Fruit fly (Drosophila melanogaster) whole organism, embryonic: Measurements from ENCODE around the gene dec.

ENCODE experiments used
- ATbp ChIP-seq: fragments of 200-800 bp; sonication (Bioruptor generic); optimal IDR thresholded peaks from 2 replicates; lab custom pipeline; 2017; ENCODE audit warnings: missing biosample characterization, mild to moderate bottlenecking, missing genetic modification characterization, missing genetic modification reagents
- Atf6 ChIP-seq: fragments of 200-800 bp; sonication (Bioruptor generic); IDR thresholded peaks from 2 replicates; pipeline ENCODE4 v1.3.6; 2022; ENCODE audit warnings: missing biosample characterization, missing genetic modification characterization
- BtbVII ChIP-seq: fragments of 200-800 bp; sonication (Bioruptor generic); optimal IDR thresholded peaks from 3 replicates; lab custom pipeline; 2017; ENCODE audit warnings: missing biosample characterization, mild to moderate bottlenecking, missing genetic modification characterization
- CG10267 ChIP-seq: fragments of 200-800 bp; sonication (Bioruptor generic); optimal IDR thresholded peaks from 2 replicates; lab custom pipeline; 2018; ENCODE audit warnings: missing biosample characterization, mild to moderate bottlenecking, missing genetic modification characterization, moderate library complexity
- CG10565 ChIP-seq: fragments of 200-800 bp; sonication (Bioruptor generic); optimal IDR thresholded peaks from 3 replicates; lab custom pipeline; 2016; ENCODE audit warnings: missing biosample characterization, mild to moderate bottlenecking, missing genetic modification characterization
- CG12236 ChIP-seq: fragments of 200-800 bp; sonication (Bioruptor generic); optimal IDR thresholded peaks from 2 replicates; lab custom pipeline; 2016; ENCODE audit warnings: missing biosample characterization, missing genetic modification characterization
- CG12299 ChIP-seq: fragments of 200-800 bp; sonication (Bioruptor generic); optimal IDR thresholded peaks from 2 replicates; lab custom pipeline; 2018; ENCODE audit warnings: missing biosample characterization, mild to moderate bottlenecking, missing genetic modification characterization
- CG12391 ChIP-seq: fragments of 200-800 bp; sonication (Bioruptor generic); optimal IDR thresholded peaks from 3 replicates; lab custom pipeline; 2018; ENCODE audit warnings: missing biosample characterization, mild to moderate bottlenecking, missing genetic modification characterization, moderate library complexity
- CG13424 ChIP-seq: fragments of 200-800 bp; sonication (Bioruptor generic); optimal IDR thresholded peaks from 2 replicates; lab custom pipeline; 2019; ENCODE audit warnings: missing biosample characterization, mild to moderate bottlenecking, missing genetic modification characterization, moderate library complexity
- CG15479 ChIP-seq: fragments of 200-800 bp; sonication (Bioruptor generic); optimal IDR thresholded peaks from 3 replicates; lab custom pipeline; 2019; ENCODE audit warnings: missing biosample characterization, mild to moderate bottlenecking, missing genetic modification characterization, moderate library complexity
- CG15601 ChIP-seq: fragments of 200-800 bp; sonication (Bioruptor generic); optimal IDR thresholded peaks from 3 replicates; lab custom pipeline; 2019; ENCODE audit warnings: missing biosample characterization, mild to moderate bottlenecking, missing genetic modification characterization, moderate library complexity
- CG16779 ChIP-seq: fragments of 200-800 bp; sonication (Bioruptor generic); IDR thresholded peaks from 2 replicates; pipeline ENCODE4 v1.3.6; 2022; ENCODE audit warnings: missing biosample characterization, missing genetic modification characterization
- CG16863 ChIP-seq: fragments of 200-800 bp; sonication (Bioruptor generic); optimal IDR thresholded peaks from 3 replicates; lab custom pipeline; 2016; ENCODE audit warnings: missing biosample characterization, missing genetic modification characterization
- CG17385 ChIP-seq: fragments of 200-800 bp; sonication (Bioruptor generic); optimal IDR thresholded peaks from 3 replicates; lab custom pipeline; 2018; ENCODE audit warnings: missing biosample characterization, mild to moderate bottlenecking, missing genetic modification characterization
- CG1832 ChIP-seq: fragments of 200-800 bp; sonication (Bioruptor generic); optimal IDR thresholded peaks from 2 replicates; lab custom pipeline; 2017; ENCODE audit warnings: missing biosample characterization, mild to moderate bottlenecking, missing genetic modification characterization, inconsistent platforms
- CG18619 ChIP-seq: fragments of 200-800 bp; sonication (Bioruptor generic); optimal IDR thresholded peaks from 3 replicates; lab custom pipeline; 2017; ENCODE audit warnings: missing biosample characterization, mild to moderate bottlenecking, missing genetic modification characterization
- CG18764 ChIP-seq: fragments of 200-800 bp; sonication (Bioruptor generic); optimal IDR thresholded peaks from 3 replicates; lab custom pipeline; 2016; ENCODE audit warnings: missing biosample characterization, missing genetic modification characterization
- CG2678 ChIP-seq: fragments of 200-800 bp; sonication (Bioruptor generic); optimal IDR thresholded peaks from 3 replicates; lab custom pipeline; 2019; ENCODE audit warnings: missing biosample characterization, mild to moderate bottlenecking, missing genetic modification characterization, moderate library complexity
- CG2712 ChIP-seq: fragments of 200-800 bp; optimal IDR thresholded peaks from 3 replicates; lab custom pipeline; 2019; ENCODE audit warnings: missing biosample characterization, mild to moderate bottlenecking, missing genetic modification characterization, moderate library complexity
- CG33213 ChIP-seq: fragments of 200-800 bp; sonication (Bioruptor generic); optimal IDR thresholded peaks from 3 replicates; lab custom pipeline; 2016; ENCODE audit warnings: missing biosample characterization, missing genetic modification characterization
- CG34224 ChIP-seq: fragments of 200-800 bp; sonication (Bioruptor generic); IDR thresholded peaks from 3 replicates; pipeline ENCODE4 v1.3.6; 2022; ENCODE audit warnings: missing biosample characterization, missing genetic modification characterization; ENCODE audit not compliant: partially characterized antibody
- CG3995 ChIP-seq: fragments of 200-800 bp; sonication (Bioruptor generic); optimal IDR thresholded peaks from 3 replicates; lab custom pipeline; 2016; ENCODE audit warnings: missing biosample characterization, missing genetic modification characterization
- CG4424 ChIP-seq: fragments of 200-800 bp; sonication (Bioruptor generic); optimal IDR thresholded peaks from 3 replicates; lab custom pipeline; 2016; ENCODE audit warnings: missing biosample characterization, missing genetic modification characterization
- CG7745 ChIP-seq: fragments of 200-800 bp; sonication (Bioruptor generic); optimal IDR thresholded peaks from 2 replicates; lab custom pipeline; 2018; ENCODE audit warnings: missing biosample characterization, mild to moderate bottlenecking, missing genetic modification characterization, moderate library complexity
- CG9817 ChIP-seq: fragments of 200-800 bp; sonication (Bioruptor generic); optimal IDR thresholded peaks from 2 replicates; lab custom pipeline; 2018; ENCODE audit warnings: missing biosample characterization, mild to moderate bottlenecking, missing genetic modification characterization, moderate library complexity
- D19B ChIP-seq: fragments of 200-800 bp; sonication (Bioruptor generic); optimal IDR thresholded peaks from 2 replicates; lab custom pipeline; 2017; ENCODE audit warnings: missing biosample characterization, mild to moderate bottlenecking, missing genetic modification characterization
- Deaf1 ChIP-seq: fragments of 200-800 bp; optimal IDR thresholded peaks from 3 replicates; lab custom pipeline; 2019; ENCODE audit warnings: missing biosample characterization, mild to moderate bottlenecking, missing genetic modification characterization, moderate library complexity
- Dip3 ChIP-seq: fragments of 200-800 bp; sonication (Bioruptor generic); optimal IDR thresholded peaks from 3 replicates; lab custom pipeline; 2016; ENCODE audit warnings: missing biosample characterization, missing genetic modification characterization
- Elba2 ChIP-seq: fragments of 200-800 bp; sonication (Bioruptor generic); optimal IDR thresholded peaks from 3 replicates; lab custom pipeline; 2016; ENCODE audit warnings: missing biosample characterization, missing genetic modification characterization
- HLH4C ChIP-seq: fragments of 200-800 bp; sonication (Bioruptor generic); IDR thresholded peaks from 3 replicates; pipeline ENCODE4 v1.3.6; 2022; ENCODE audit warnings: missing biosample characterization, missing genetic modification characterization; ENCODE audit not compliant: partially characterized antibody
- NC2β ChIP-seq: fragments of 200-800 bp; sonication (Bioruptor generic); optimal IDR thresholded peaks from 2 replicates; lab custom pipeline; 2016; ENCODE audit warnings: missing biosample characterization, missing genetic modification characterization
- Nf-YA ChIP-seq: fragments of 200-800 bp; sonication (Bioruptor generic); IDR thresholded peaks from 2 replicates; pipeline ENCODE4 v1.3.6; 2022; ENCODE audit warnings: missing biosample characterization, missing genetic modification characterization
- Nf-YC ChIP-seq: fragments of 200-800 bp; optimal IDR thresholded peaks from 3 replicates; lab custom pipeline; 2019; ENCODE audit warnings: missing biosample characterization, mild to moderate bottlenecking, missing genetic modification characterization, moderate library complexity
- Six4 ChIP-seq: fragments of 200-800 bp; sonication (Bioruptor generic); optimal IDR thresholded peaks from 2 replicates; lab custom pipeline; 2016; ENCODE audit warnings: missing biosample characterization, missing genetic modification characterization
- az2 ChIP-seq: fragments of 200-800 bp; sonication (Bioruptor generic); optimal IDR thresholded peaks from 3 replicates; lab custom pipeline; 2016; ENCODE audit warnings: missing biosample characterization, missing genetic modification characterization
- bowl ChIP-seq: fragments of 200-800 bp; sonication (Bioruptor generic); IDR thresholded peaks from 2 replicates; pipeline ENCODE4 v1.3.6; 2022; ENCODE audit warnings: missing biosample characterization, missing genetic modification characterization
- btn ChIP-seq: fragments of 200-800 bp; sonication (Bioruptor generic); optimal IDR thresholded peaks from 2 replicates; lab custom pipeline; 2016; ENCODE audit warnings: missing biosample characterization, missing genetic modification characterization
- cas ChIP-seq: fragments of 200-800 bp; sonication (Bioruptor generic); IDR thresholded peaks from 2 replicates; pipeline ENCODE4 v1.3.6; 2022; ENCODE audit warnings: missing biosample characterization, missing genetic modification characterization
- dimm ChIP-seq: fragments of 200-800 bp; sonication (Bioruptor generic); IDR thresholded peaks from 2 replicates; pipeline ENCODE4 v1.3.6; 2022; ENCODE audit warnings: missing biosample characterization, missing genetic modification characterization
- dmrt11E ChIP-seq: fragments of 200-800 bp; sonication (Bioruptor generic); optimal IDR thresholded peaks from 3 replicates; lab custom pipeline; 2018; ENCODE audit warnings: missing biosample characterization, mild to moderate bottlenecking, missing genetic modification characterization, moderate library complexity
- fd64A ChIP-seq: fragments of 200-800 bp; sonication (Bioruptor generic); optimal IDR thresholded peaks from 3 replicates; lab custom pipeline; 2018; ENCODE audit warnings: missing biosample characterization, mild to moderate bottlenecking, missing genetic modification characterization
- fd96Cb ChIP-seq: fragments of 200-800 bp; sonication (Bioruptor generic); optimal IDR thresholded peaks from 2 replicates; lab custom pipeline; 2018; ENCODE audit warnings: missing biosample characterization, mild to moderate bottlenecking, missing genetic modification characterization, moderate library complexity
- fu2 ChIP-seq: fragments of 200-800 bp; sonication (Bioruptor generic); optimal IDR thresholded peaks from 2 replicates; lab custom pipeline; 2016; ENCODE audit warnings: missing biosample characterization, missing genetic modification characterization
- gsb ChIP-seq: fragments of 200-800 bp; sonication (Bioruptor generic); IDR thresholded peaks from 2 replicates; pipeline ENCODE4 v1.3.6; 2022; ENCODE audit warnings: missing biosample characterization, missing genetic modification characterization
- lilli ChIP-seq: fragments of 200-800 bp; sonication (Bioruptor generic); optimal IDR thresholded peaks from 3 replicates; lab custom pipeline; 2016; ENCODE audit warnings: missing biosample characterization, missing genetic modification characterization
- mam ChIP-seq: fragments of 200-800 bp; sonication (Bioruptor generic); optimal IDR thresholded peaks from 3 replicates; lab custom pipeline; 2016; ENCODE audit warnings: missing biosample characterization, missing genetic modification characterization
- psq ChIP-seq: fragments of 200-800 bp; sonication (Bioruptor generic); optimal IDR thresholded peaks from 2 replicates; lab custom pipeline; 2017; ENCODE audit warnings: missing biosample characterization, missing genetic modification characterization
- row ChIP-seq: fragments of 200-800 bp; sonication (Bioruptor generic); IDR thresholded peaks from 3 replicates; pipeline ENCODE4 v1.3.6; 2022; ENCODE audit warnings: missing biosample characterization, missing genetic modification characterization
- stwl ChIP-seq: fragments of 200-800 bp; sonication (Bioruptor generic); optimal IDR thresholded peaks from 3 replicates; lab custom pipeline; 2018; ENCODE audit warnings: missing biosample characterization, mild to moderate bottlenecking, missing genetic modification characterization, moderate library complexity
- tna ChIP-seq: fragments of 200-800 bp; sonication (Bioruptor generic); IDR thresholded peaks from 2 replicates; pipeline ENCODE4 v1.3.6; 2022; ENCODE audit warnings: missing biosample characterization, missing genetic modification characterization; ENCODE audit not compliant: partially characterized antibody
- wdn ChIP-seq: fragments of 200-800 bp; sonication (Bioruptor generic); IDR thresholded peaks from 2 replicates; pipeline ENCODE4 v1.3.6; 2022; ENCODE audit warnings: missing biosample characterization, missing genetic modification characterization
- z ChIP-seq: fragments of 200-800 bp; sonication (Bioruptor generic); IDR thresholded peaks from 3 replicates; pipeline ENCODE4 v1.3.6; 2022; ENCODE audit warnings: missing biosample characterization, missing genetic modification characterization

Gene dec

DNA sequence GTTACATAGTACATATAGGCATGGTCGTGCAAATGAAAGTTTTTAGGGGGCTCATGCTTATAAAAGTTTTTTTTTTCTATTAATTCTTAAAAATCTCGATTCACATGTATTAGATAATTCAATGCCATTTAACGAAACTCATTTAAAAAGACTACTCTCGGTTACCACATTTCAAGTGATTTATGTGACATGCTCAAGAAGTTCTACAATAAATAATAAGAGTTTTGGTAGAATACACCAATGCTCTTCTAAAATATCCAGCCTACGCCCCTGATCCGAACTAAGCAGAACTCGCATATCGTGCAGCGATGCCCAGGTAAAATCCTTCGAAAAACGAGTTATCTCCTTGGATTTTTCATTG is 19.5 kb upstream of the dec start (continued):
- TF ChIP-seq D19B (GFP tag; lab: Kevin White, UChicago) (no peak), CG12391 (tag; lab: Kevin White, UChicago) (peak; percentile 30), CG34224 (GFP tag; lab: Robert Waterston, UW) (no peak), CG10267 (tag; lab: Kevin White, UChicago) (peak; percentile 10), CG4424 (GFP tag; lab: Kevin White, UChicago) (no peak), bowl (GFP tag; lab: Robert Waterston, UW) (no peak), CG3995 (GFP tag; lab: Kevin White, UChicago) (no peak), CG12236 (no peak), HLH4C (no peak), CG16779 (GFP tag; lab: Robert Waterston, UW) (no peak), CG15479 (GFP tag; lab: Kevin White, UChicago) (no peak), Deaf1 (no peak), dmrt11E (tag; lab: Kevin White, UChicago) (peak; percentile 53), Atf6 (GFP tag; lab: Robert Waterston, UW) (no peak), z (GFP tag; lab: Robert Waterston, UW) (no peak), psq (GFP tag; lab: Kevin White, UChicago) (no peak), CG7745 (tag; lab: Kevin White, UChicago) (no peak), fd96Cb (no peak), stwl (tag; lab: Kevin White, UChicago) (no peak), CG10565 (GFP tag; lab: Kevin White, UChicago) (no peak), mam (GFP tag; lab: Kevin White, UChicago) (no peak), CG33213 (GFP tag; lab: Kevin White, UChicago) (no peak), gsb (GFP tag; lab: Robert Waterston, UW) (no peak), wdn (GFP tag; lab: Robert Waterston, UW) (no peak), CG1832 (GFP tag; lab: Kevin White, UChicago) (no peak), dimm (GFP tag; lab: Robert Waterston, UW) (no peak), Dip3 (GFP tag; lab: Kevin White, UChicago) (no peak), Six4 (GFP tag; lab: Kevin White, UChicago) (no peak), NC2β (GFP tag; lab: Kevin White, UChicago) (no peak), az2 (GFP tag; lab: Kevin White, UChicago) (no peak), lilli (GFP tag; lab: Kevin White, UChicago) (peak; percentile 12), cas (GFP tag; lab: Robert Waterston, UW) (no peak), CG2678 (tag; lab: Kevin White, UChicago) (peak; percentile 29), row (GFP tag; lab: Robert Waterston, UW) (0 out of 3 replicates have a peak, but pooled peaks have one; percentile 16), Nf-YA (GFP tag; lab: Robert Waterston, UW) (no peak), CG18764 (GFP tag; lab: Kevin White, UChicago) (no peak), fd64A (GFP tag; lab: Kevin White, UChicago) (no peak), CG13424 (tag; lab: Kevin White, UChicago) (peak; percentile 5), btn (GFP tag; lab: Kevin White, UChicago) (no peak), CG17385 (GFP tag; lab: Kevin White, UChicago) (peak; percentile 8), CG12299 (no peak), CG9817 (tag; lab: Kevin White, UChicago) (no peak), ATbp (GFP tag; lab: Kevin White, UChicago) (no peak), CG16863 (GFP tag; lab: Kevin White, UChicago) (no peak), fu2 (GFP tag; lab: Kevin White, UChicago) (no peak), Elba2 (no peak), CG2712 (tag; lab: Kevin White, UChicago) (peak; percentile 4), CG18619 (no peak), Nf-YC (tag; lab: Kevin White, UChicago) (no peak), tna (GFP tag; lab: Robert Waterston, UW) (no peak), BtbVII (GFP tag; lab: Kevin White, UChicago) (no peak), CG15601 (tag; lab: Kevin White, UChicago) (no peak)
